Worm (Caenorhabditis elegans) whole organism, L3 larva: ENCODE data around the gene B0034.5.

Experiments
- R02D3.7 ChIP-seq: fragments of 150-350 bp; optimal IDR thresholded peaks from 2 replicates; lab custom pipeline; 2014; ENCODE audit warnings: missing biosample characterization, missing genetic modification characterization
- aly-2 ChIP-seq: fragments of 150-350 bp; optimal IDR thresholded peaks from 2 replicates; lab custom pipeline; 2014; ENCODE audit warnings: missing biosample characterization, missing genetic modification characterization
- ama-1 ChIP-seq: fragments of 150-350 bp; optimal IDR thresholded peaks from 2 replicates; lab custom pipeline; 2018
- ceh-16 ChIP-seq: sonication (generic microtip); optimal IDR thresholded peaks from 2 replicates; lab custom pipeline; 2017; ENCODE audit warnings: missing biosample characterization, missing genetic modification characterization
- ceh-82 ChIP-seq: fragments of 150-350 bp; optimal IDR thresholded peaks from 2 replicates; lab custom pipeline; 2014; ENCODE audit warnings: missing biosample characterization, missing genetic modification characterization
- ceh-9 ChIP-seq: sonication (generic microtip); optimal IDR thresholded peaks from 2 replicates; lab custom pipeline; 2018; ENCODE audit warnings: missing biosample characterization, missing genetic modification characterization
- egl-27 ChIP-seq: sonication (generic microtip); optimal IDR thresholded peaks from 4 replicates; lab custom pipeline; 2017; ENCODE audit warnings: missing biosample characterization, missing genetic modification reagents, missing genetic modification characterization
- egl-5 ChIP-seq: fragments of 150-350 bp; optimal IDR thresholded peaks from 2 replicates; lab custom pipeline; 2017; ENCODE audit warnings: missing biosample characterization, missing genetic modification reagents, missing genetic modification characterization, inconsistent platforms
- eor-1 ChIP-seq, 2 experiments: fragments of 150-350 bp; optimal IDR thresholded peaks; 2 replicates each; lab custom pipeline; 2014 to 2018; ENCODE audit warnings: missing biosample characterization in 2 of 2, missing genetic modification characterization in 2 of 2
- fkh-10 ChIP-seq: sonication (generic microtip); optimal IDR thresholded peaks from 2 replicates; lab custom pipeline; 2017; ENCODE audit warnings: missing biosample characterization, missing genetic modification reagents, missing genetic modification characterization
- fos-1 ChIP-seq: fragments of 150-350 bp; optimal IDR thresholded peaks from 2 replicates; lab custom pipeline; 2014; ENCODE audit warnings: missing biosample characterization, missing genetic modification characterization
- hmg-11 ChIP-seq: sonication (generic microtip); optimal IDR thresholded peaks from 2 replicates; lab custom pipeline; 2016; ENCODE audit warnings: missing genetic modification characterization, missing compliant biosample characterization
- jun-1 ChIP-seq: fragments of 150-350 bp; optimal IDR thresholded peaks from 2 replicates; lab custom pipeline; 2014; ENCODE audit warnings: missing biosample characterization, missing genetic modification reagents, missing genetic modification characterization
- lin-15B ChIP-seq: fragments of 150-350 bp; optimal IDR thresholded peaks from 2 replicates; lab custom pipeline; 2014; ENCODE audit warnings: missing biosample characterization, missing genetic modification characterization
- lin-39 ChIP-seq: fragments of 150-350 bp; optimal IDR thresholded peaks from 2 replicates; lab custom pipeline; 2018; ENCODE audit warnings: missing biosample characterization, missing genetic modification reagents, missing genetic modification characterization
- mdl-1 ChIP-seq: fragments of 150-350 bp; optimal IDR thresholded peaks from 2 replicates; lab custom pipeline; 2014; ENCODE audit warnings: missing biosample characterization, missing genetic modification characterization
- nfya-1 ChIP-seq: sonication (generic microtip); optimal IDR thresholded peaks from 2 replicates; lab custom pipeline; 2017; ENCODE audit warnings: missing genetic modification characterization, mild to moderate bottlenecking, missing compliant biosample characterization, antibody characterized with exemption, moderate library complexity; ENCODE audit not compliant: insufficient read depth
- nhr-11 ChIP-seq: fragments of 150-350 bp; optimal IDR thresholded peaks from 2 replicates; lab custom pipeline; 2014; ENCODE audit warnings: missing biosample characterization, missing genetic modification characterization
- nhr-12 ChIP-seq: fragments of 150-350 bp; optimal IDR thresholded peaks from 2 replicates; lab custom pipeline; 2014; ENCODE audit warnings: missing biosample characterization, missing genetic modification characterization
- nhr-237 ChIP-seq: fragments of 150-350 bp; optimal IDR thresholded peaks from 2 replicates; lab custom pipeline; 2014; ENCODE audit warnings: missing biosample characterization, missing genetic modification characterization
- nhr-25 ChIP-seq: sonication (generic microtip); optimal IDR thresholded peaks from 2 replicates; lab custom pipeline; 2017; ENCODE audit warnings: missing biosample characterization, missing genetic modification characterization
- nhr-28 ChIP-seq: fragments of 150-350 bp; optimal IDR thresholded peaks from 2 replicates; lab custom pipeline; 2014; ENCODE audit warnings: missing biosample characterization, missing genetic modification characterization
- nhr-43 ChIP-seq: sonication (generic microtip); optimal IDR thresholded peaks from 2 replicates; lab custom pipeline; 2016; ENCODE audit warnings: mild to moderate bottlenecking, missing genetic modification characterization, missing compliant biosample characterization; ENCODE audit not compliant: poor library complexity, severe bottlenecking
- nhr-67 ChIP-seq: fragments of 150-350 bp; optimal IDR thresholded peaks from 2 replicates; lab custom pipeline; 2014; ENCODE audit warnings: missing biosample characterization, missing genetic modification characterization
- pqm-1 ChIP-seq: fragments of 150-350 bp; optimal IDR thresholded peaks from 2 replicates; lab custom pipeline; 2017; ENCODE audit warnings: missing biosample characterization, missing genetic modification characterization, inconsistent platforms
- sea-2 ChIP-seq: fragments of 150-350 bp; sonication (generic microtip); optimal IDR thresholded peaks from 4 replicates; lab custom pipeline; 2014; ENCODE audit warnings: missing biosample characterization, missing genetic modification reagents, missing genetic modification characterization
- skn-1 ChIP-seq: fragments of 150-350 bp; optimal IDR thresholded peaks from 2 replicates; lab custom pipeline; 2014; ENCODE audit warnings: missing biosample characterization, missing genetic modification characterization
- snpc-4 ChIP-seq: fragments of 150-350 bp; optimal IDR thresholded peaks from 2 replicates; lab custom pipeline; 2014; ENCODE audit warnings: missing biosample characterization, missing genetic modification characterization
- tbx-2 ChIP-seq: sonication (generic microtip); optimal IDR thresholded peaks from 2 replicates; lab custom pipeline; 2016; ENCODE audit warnings: mild to moderate bottlenecking, missing genetic modification characterization, missing compliant biosample characterization
- ztf-4 ChIP-seq: fragments of 150-350 bp; optimal IDR thresholded peaks from 2 replicates; lab custom pipeline; 2014; ENCODE audit warnings: missing biosample characterization, missing genetic modification characterization

Gene B0034.5

ce11 chrII:5966637-5967036 lies 8.1 kb downstream of the B0034.5 start:
- TF ChIP-seq jun-1 (no peak), nhr-28 (tag; lab: Kevin White, UChicago) (no peak), nfya-1 (tag; lab: Kevin White, UChicago) (peak; percentile 60), lin-39 (peak; percentile 57), egl-5 (tag; lab: Kevin White, UChicago) (peak; percentile 28), nhr-237 (tag; lab: Kevin White, UChicago) (no peak), snpc-4 (tag; lab: Kevin White, UChicago) (peak; percentile 78), nhr-12 (tag; lab: Kevin White, UChicago) (no peak), aly-2 (tag; lab: Kevin White, UChicago) (no peak), ceh-82 (tag; lab: Kevin White, UChicago) (no peak), fkh-10 (GFP tag; lab: Kevin White, UChicago) (peak; percentile 7), pqm-1 (tag; lab: Kevin White, UChicago) (no peak), ceh-16 (tag; lab: Kevin White, UChicago) (no peak)

- TF ChIP-seq ceh-82 (tag; lab: Kevin White, UChicago) (no peak), lin-39 (no peak), nhr-237 (tag; lab: Kevin White, UChicago) (no peak), mdl-1 (no peak)
- TF ChIP-seq, all 47 proteins: peak for 0
Measured at ce11 chrII:5964962-5965361, 9.8 kb downstream of the B0034.5 start.

- no peak for TF ChIP-seq nhr-11 (tag; lab: Kevin White, UChicago)
- peak; percentile 20 for TF ChIP-seq fkh-10 (GFP tag; lab: Kevin White, UChicago)
- TF ChIP-seq hmg-11 (tag; lab: Kevin White, UChicago): peak; percentile 20
- peak; percentile 45 for TF ChIP-seq nfya-1 (tag; lab: Kevin White, UChicago)
Measured at ce11 chrII:5962343-5962742, 12.4 kb downstream of the B0034.5 start.

- TF ChIP-seq nhr-28 (tag; lab: Kevin White, UChicago) (no peak), nhr-25 (tag; lab: Kevin White, UChicago) (no peak), R02D3.7 (tag; lab: Kevin White, UChicago) (no peak), ceh-82 (tag; lab: Kevin White, UChicago) (no peak), aly-2 (tag; lab: Kevin White, UChicago) (no peak), ama-1 (lab: Kevin White, UChicago) (no peak), mdl-1 (no peak), ceh-9 (tag; lab: Kevin White, UChicago) (no peak), nfya-1 (tag; lab: Kevin White, UChicago) (no peak), tbx-2 (no peak)
Measured at ce11 chrII:5961317-5961716, 13.5 kb downstream of the B0034.5 start, which contains the start of gene B0034.7. B0034.7 (plus strand) TSS chrII:5961617.

ce11 chrII:5959575-5960119 lies 15.1 kb downstream of the B0034.5 start:
- TF ChIP-seq lin-15B (tag; lab: Kevin White, UChicago): no peak
- TF ChIP-seq nhr-43: no peak
- TF ChIP-seq ceh-16 (tag; lab: Kevin White, UChicago): no peak
- no peak for TF ChIP-seq pqm-1 (tag; lab: Kevin White, UChicago)
- TF ChIP-seq nhr-25 (tag; lab: Kevin White, UChicago): no peak
- no peak for TF ChIP-seq egl-27 (tag; lab: Kevin White, UChicago)
- no peak for TF ChIP-seq eor-1 (tag; optimal IDR thresholded peaks at IDR 0.05; lab: Kevin White, UChicago)
- no peak for TF ChIP-seq skn-1 (tag; lab: Kevin White, UChicago)
- no peak for TF ChIP-seq nhr-12 (tag; lab: Kevin White, UChicago)
- no peak for TF ChIP-seq nfya-1 (tag; lab: Kevin White, UChicago)
- TF ChIP-seq fos-1 (tag; lab: Kevin White, UChicago): no peak
- TF ChIP-seq egl-5 (tag; lab: Kevin White, UChicago): no peak
- TF ChIP-seq ztf-4 (tag; lab: Kevin White, UChicago): no peak
- no peak for TF ChIP-seq nhr-67 (tag; lab: Kevin White, UChicago)
- TF ChIP-seq ceh-82 (tag; lab: Kevin White, UChicago): no peak
- no peak for TF ChIP-seq nhr-11 (tag; lab: Kevin White, UChicago)
- no peak for TF ChIP-seq sea-2
